Comparison of ENCODE assay signal across 2 fruit fly cellular contexts in genomic region chr2L:10276846-10277245, dm6.
TF ChIP-seq lines count a peak whose summit lies in the region.

No protein-coding gene starts in this region.

TF ChIP-seq in whole organism, embryonic, 481 proteins besides CTCF, POLR2A, EP300 and RAD21 (continued from another document and continues in another):
- no peak for TF ChIP-seq Stat92E (GFP tag; optimal IDR thresholded peaks at IDR 0.05; lab: Kevin White, UChicago)
- TF ChIP-seq sima (GFP tag; optimal IDR thresholded peaks at IDR 0.05; lab: Kevin White, UChicago) = peak; percentile 12
- no peak for TF ChIP-seq tup (GFP tag; optimal IDR thresholded peaks at IDR 0.05; lab: Kevin White, UChicago)
- TF ChIP-seq CG14710 (tag; optimal IDR thresholded peaks at IDR 0.05; lab: Kevin White, UChicago) = no peak
- peak in 1 of 2 experiments; percentile 81 for TF ChIP-seq eve (GFP tag; optimal IDR thresholded peaks at IDR 0.05; lab: Kevin White, UChicago)
- no peak for TF ChIP-seq ERR (GFP tag; optimal IDR thresholded peaks at IDR 0.05; lab: Kevin White, UChicago)
- TF ChIP-seq CG14667 (GFP tag; IDR thresholded peaks at IDR 0.05; lab: Robert Waterston, UW) = no peak
- no peak for TF ChIP-seq CG17912 (GFP tag; optimal IDR thresholded peaks at IDR 0.05; lab: Kevin White, UChicago)
- TF ChIP-seq CG11560 (tag; IDR thresholded peaks at IDR 0.05; lab: Robert Waterston, UW) = no peak
- TF ChIP-seq CG3407 (GFP tag; optimal IDR thresholded peaks at IDR 0.05; lab: Kevin White, UChicago) = peak; percentile 18
- no peak for TF ChIP-seq sqz (GFP tag; optimal IDR thresholded peaks at IDR 0.05; lab: Kevin White, UChicago)
- no peak for TF ChIP-seq CrebB (tag; optimal IDR thresholded peaks at IDR 0.05; lab: Kevin White, UChicago)
- TF ChIP-seq CG11696 (GFP tag; IDR thresholded peaks at IDR 0.05; lab: Robert Waterston, UW) = no peak
- TF ChIP-seq CG1832 (GFP tag; optimal IDR thresholded peaks at IDR 0.05; lab: Kevin White, UChicago) = no peak
- TF ChIP-seq Vsx1 (GFP tag; optimal IDR thresholded peaks at IDR 0.05; lab: Kevin White, UChicago) = no peak
- TF ChIP-seq Six4 (GFP tag; optimal IDR thresholded peaks at IDR 0.05; lab: Kevin White, UChicago) = no peak
- TF ChIP-seq CG7271 (tag; optimal IDR thresholded peaks at IDR 0.05; lab: Kevin White, UChicago) = no peak
- TF ChIP-seq NfI (GFP tag; optimal IDR thresholded peaks at IDR 0.05; lab: Kevin White, UChicago) = no peak
- TF ChIP-seq Abd-B (GFP tag; optimal IDR thresholded peaks at IDR 0.05; lab: Kevin White, UChicago) = no peak
- TF ChIP-seq Oli (tag; optimal IDR thresholded peaks at IDR 0.05; lab: Kevin White, UChicago) = no peak
- no peak for TF ChIP-seq CG2129 (GFP tag; IDR thresholded peaks at IDR 0.05; lab: Robert Waterston, UW; ENCODE audit: partially characterized antibody)
- no peak for TF ChIP-seq CG10366 (GFP tag; IDR thresholded peaks at IDR 0.05; lab: Robert Waterston, UW)
- no peak for TF ChIP-seq danr (GFP tag; IDR thresholded peaks at IDR 0.05; lab: Robert Waterston, UW)
- TF ChIP-seq gsb-n (tag; optimal IDR thresholded peaks at IDR 0.05; lab: Kevin White, UChicago) = no peak
- no peak for TF ChIP-seq CG12071 (GFP tag; optimal IDR thresholded peaks at IDR 0.05; lab: Kevin White, UChicago)
- TF ChIP-seq CG6272 (GFP tag; IDR thresholded peaks at IDR 0.05; lab: Robert Waterston, UW) = no peak
- no peak for TF ChIP-seq CG7928 (GFP tag; optimal IDR thresholded peaks at IDR 0.05; lab: Kevin White, UChicago)
- TF ChIP-seq Chrac-16 (GFP tag; optimal IDR thresholded peaks at IDR 0.05; lab: Kevin White, UChicago) = peak; percentile 14
- no peak for TF ChIP-seq trh (GFP tag; optimal IDR thresholded peaks at IDR 0.05; lab: Kevin White, UChicago)
- no peak for TF ChIP-seq CG9727 (GFP tag; optimal IDR thresholded peaks at IDR 0.05; lab: Kevin White, UChicago)
- TF ChIP-seq B-H2 (GFP tag; optimal IDR thresholded peaks at IDR 0.05; lab: Kevin White, UChicago) = no peak
- no peak for TF ChIP-seq tx (GFP tag; optimal IDR thresholded peaks at IDR 0.05; lab: Kevin White, UChicago)
- no peak for TF ChIP-seq rib (GFP tag; IDR thresholded peaks at IDR 0.05; lab: Robert Waterston, UW)
- no peak for TF ChIP-seq Spps (tag; optimal IDR thresholded peaks at IDR 0.05; lab: Kevin White, UChicago)
- no peak for TF ChIP-seq ap (GFP tag; IDR thresholded peaks at IDR 0.05; lab: Robert Waterston, UW)
- no peak for TF ChIP-seq seq (GFP tag; IDR thresholded peaks at IDR 0.05; lab: Robert Waterston, UW)
- TF ChIP-seq gfzf (GFP tag; optimal IDR thresholded peaks at IDR 0.05; lab: Kevin White, UChicago) = no peak
- TF ChIP-seq cas (GFP tag; IDR thresholded peaks at IDR 0.05; lab: Robert Waterston, UW) = no peak
- TF ChIP-seq CG12769 (tag; optimal IDR thresholded peaks at IDR 0.05; lab: Kevin White, UChicago) = no peak
- no peak for TF ChIP-seq Hr51 (GFP tag; optimal IDR thresholded peaks at IDR 0.05; lab: Kevin White, UChicago)
- TF ChIP-seq klu (GFP tag; IDR thresholded peaks at IDR 0.05; lab: Robert Waterston, UW) = no peak
- no peak for TF ChIP-seq Lhr (GFP tag; optimal IDR thresholded peaks at IDR 0.05; lab: Kevin White, UChicago)
- TF ChIP-seq Sry-δ (GFP tag; optimal IDR thresholded peaks at IDR 0.05; lab: Kevin White, UChicago) = no peak
- no peak for TF ChIP-seq Mad (GFP tag; optimal IDR thresholded peaks at IDR 0.05; lab: Kevin White, UChicago)
- no peak for TF ChIP-seq Lpt (GFP tag; optimal IDR thresholded peaks at IDR 0.05; lab: Kevin White, UChicago)
- TF ChIP-seq zen (tag; optimal IDR thresholded peaks at IDR 0.05; lab: Kevin White, UChicago) = no peak
- TF ChIP-seq NFAT (GFP tag; IDR thresholded peaks at IDR 0.05; lab: Robert Waterston, UW) = no peak
- no peak for TF ChIP-seq fu2 (GFP tag; optimal IDR thresholded peaks at IDR 0.05; lab: Kevin White, UChicago)
- no peak for TF ChIP-seq CG10979 (tag; optimal IDR thresholded peaks at IDR 0.05; lab: Kevin White, UChicago)
- no peak for TF ChIP-seq CG3995 (GFP tag; optimal IDR thresholded peaks at IDR 0.05; lab: Kevin White, UChicago)
- no peak for TF ChIP-seq lab (GFP tag; optimal IDR thresholded peaks at IDR 0.05; lab: Kevin White, UChicago)
- TF ChIP-seq Bgb (GFP tag; IDR thresholded peaks at IDR 0.05; lab: Robert Waterston, UW; ENCODE audit: partially characterized antibody) = no peak
- no peak for TF ChIP-seq HLH4C (GFP tag; IDR thresholded peaks at IDR 0.05; lab: Robert Waterston, UW; ENCODE audit: partially characterized antibody)
- TF ChIP-seq Trl (optimal IDR thresholded peaks at IDR 0.05; lab: Kevin White, UChicago) = no peak
- TF ChIP-seq Trl (GFP tag; optimal IDR thresholded peaks at IDR 0.05; lab: Kevin White, UChicago) = peak; percentile 20
- no peak for TF ChIP-seq CG1602 (GFP tag; optimal IDR thresholded peaks at IDR 0.05; lab: Kevin White, UChicago)
- peak; percentile 15 for TF ChIP-seq CG16863 (GFP tag; optimal IDR thresholded peaks at IDR 0.05; lab: Kevin White, UChicago)
- TF ChIP-seq Ets65A (GFP tag; lab: Kevin White, UChicago) = peak; percentile 53
- TF ChIP-seq CG17829 (tag; optimal IDR thresholded peaks at IDR 0.05; lab: Kevin White, UChicago) = no peak
- no peak for TF ChIP-seq gsb (GFP tag; IDR thresholded peaks at IDR 0.05; lab: Robert Waterston, UW)
- no peak for TF ChIP-seq Hmr (GFP tag; optimal IDR thresholded peaks at IDR 0.05; lab: Kevin White, UChicago)
- TF ChIP-seq Med (GFP tag; lab: Kevin White, UChicago) = peak; percentile 86
- TF ChIP-seq psq (GFP tag; optimal IDR thresholded peaks at IDR 0.05; lab: Kevin White, UChicago) = no peak
- no peak for TF ChIP-seq CG32767 (GFP tag; IDR thresholded peaks at IDR 0.05; lab: Robert Waterston, UW)
- peak in 1 of 2 experiments; percentile 47 for TF ChIP-seq Pdp1 (GFP tag; optimal IDR thresholded peaks at IDR 0.05; lab: Kevin White, UChicago)
- TF ChIP-seq chm (GFP tag; IDR thresholded peaks at IDR 0.05; lab: Robert Waterston, UW) = no peak
- TF ChIP-seq nmo (GFP tag; optimal IDR thresholded peaks at IDR 0.05; lab: Kevin White, UChicago) = no peak
- peak; percentile 23; the same call in 1 of the 2 replicates for TF ChIP-seq H2.0 (GFP tag; IDR thresholded peaks at IDR 0.05; lab: Robert Waterston, UW)
- TF ChIP-seq grn (GFP tag; optimal IDR thresholded peaks at IDR 0.05; lab: Kevin White, UChicago) = no peak
- no peak for TF ChIP-seq HmgD (GFP tag; optimal IDR thresholded peaks at IDR 0.05; lab: Kevin White, UChicago)

TF ChIP-seq in whole organism, prepupa, 60 proteins besides CTCF, POLR2A, EP300 and RAD21 (continued from another document):
- TF ChIP-seq Hr4 (GFP tag; optimal IDR thresholded peaks at IDR 0.05; lab: Kevin White, UChicago) (peak; percentile 42), OdsH (GFP tag; optimal IDR thresholded peaks at IDR 0.05; lab: Kevin White, UChicago) (peak; percentile 63), Hr38 (GFP tag; optimal IDR thresholded peaks at IDR 0.05; lab: Kevin White, UChicago) (peak; percentile 10), net (GFP tag; optimal IDR thresholded peaks at IDR 0.05; lab: Kevin White, UChicago) (no peak), CG6854 (GFP tag; optimal IDR thresholded peaks at IDR 0.05; lab: Kevin White, UChicago) (no peak), CG9139 (GFP tag; optimal IDR thresholded peaks at IDR 0.05; lab: Kevin White, UChicago) (no peak), topi (GFP tag; optimal IDR thresholded peaks at IDR 0.05; lab: Kevin White, UChicago) (peak; percentile 43), CG31627 (GFP tag; optimal IDR thresholded peaks at IDR 0.05; lab: Kevin White, UChicago) (peak; percentile 72), dac (GFP tag; optimal IDR thresholded peaks at IDR 0.05; lab: Kevin White, UChicago) (peak; percentile 37)
